Worm (Caenorhabditis elegans) whole organism, young adult: ENCODE measurements around the gene F53B3.5.

Source experiments
- B0019.2 ChIP-seq: fragments of 200-800 bp; sonication (Bioruptor generic); conservative IDR thresholded peaks from 2 replicates; pipeline ENCODE4 v1.3.6; 2022; ENCODE audit warnings: missing genetic modification reagents, missing genetic modification characterization, missing compliant biosample characterization
- B0261.1 ChIP-seq: sonication (generic microtip); optimal IDR thresholded peaks from 2 replicates; lab custom pipeline; 2016; ENCODE audit warnings: mild to moderate bottlenecking, missing genetic modification characterization, moderate library complexity, missing compliant biosample characterization
- B0336.3 ChIP-seq: fragments of 200-800 bp; sonication (Bioruptor generic); IDR thresholded peaks from 2 replicates; pipeline ENCODE4 v1.3.6; 2022; ENCODE audit warnings: missing genetic modification characterization, missing compliant biosample characterization
- C06A6.2 ChIP-seq: fragments of 200-800 bp; sonication (Bioruptor generic); conservative IDR thresholded peaks from 2 replicates; pipeline ENCODE4 v1.3.6; 2022; ENCODE audit warnings: missing genetic modification characterization, missing compliant biosample characterization
- D2030.7 ChIP-seq: fragments of 200-800 bp; sonication (Bioruptor generic); IDR thresholded peaks from 2 replicates; pipeline ENCODE4 v1.3.6; 2022; ENCODE audit warnings: missing genetic modification reagents, missing genetic modification characterization, missing compliant biosample characterization
- F10E7.11 ChIP-seq: sonication (generic microtip); optimal IDR thresholded peaks from 2 replicates; lab custom pipeline; 2017; ENCODE audit warnings: mild to moderate bottlenecking, missing genetic modification characterization, moderate library complexity, missing compliant biosample characterization
- F23B12.7 ChIP-seq: sonication (generic microtip); optimal IDR thresholded peaks from 2 replicates; lab custom pipeline; 2017; ENCODE audit warnings: missing genetic modification characterization, mild to moderate bottlenecking, missing compliant biosample characterization, antibody characterized with exemption, moderate library complexity; ENCODE audit not compliant: insufficient read depth
- F55B11.4 ChIP-seq: sonication (generic microtip); optimal IDR thresholded peaks from 2 replicates; lab custom pipeline; 2016; ENCODE audit warnings: missing compliant biosample characterization, missing genetic modification characterization, borderline replicate concordance; ENCODE audit not compliant: insufficient read depth
- K12H6.12 ChIP-seq: fragments of 200-800 bp; sonication (Bioruptor generic); optimal IDR thresholded peaks from 2 replicates; lab custom pipeline; 2018; ENCODE audit warnings: mild to moderate bottlenecking, missing genetic modification characterization, missing compliant biosample characterization
- T07F8.4 ChIP-seq: sonication (generic microtip); optimal IDR thresholded peaks from 2 replicates; lab custom pipeline; 2016; ENCODE audit warnings: mild to moderate bottlenecking, missing genetic modification characterization, moderate library complexity, missing compliant biosample characterization
- aptf-2 ChIP-seq: fragments of 200-800 bp; sonication (Bioruptor generic); conservative IDR thresholded peaks from 2 replicates; pipeline ENCODE4 v1.3.6; 2022; ENCODE audit warnings: missing genetic modification reagents, missing genetic modification characterization, missing compliant biosample characterization
- athp-1 ChIP-seq: sonication (generic microtip); optimal IDR thresholded peaks from 2 replicates; lab custom pipeline; 2017; ENCODE audit warnings: mild to moderate bottlenecking, missing genetic modification characterization, missing compliant biosample characterization
- attf-5 ChIP-seq: fragments of 200-800 bp; sonication (Bioruptor generic); optimal IDR thresholded peaks from 2 replicates; lab custom pipeline; 2018; ENCODE audit warnings: mild to moderate bottlenecking, missing genetic modification characterization, missing compliant biosample characterization
- bed-2 ChIP-seq: fragments of 200-800 bp; sonication (Bioruptor generic); IDR thresholded peaks from 2 replicates; pipeline ENCODE4 v1.3.6; 2022; ENCODE audit warnings: missing genetic modification reagents, missing genetic modification characterization, missing compliant biosample characterization
- cebp-1 ChIP-seq, 2 experiments: fragments of 200-800 bp in 1 of 2; sonication (Bioruptor generic) in 1 of 2; sonication (generic microtip) in 1 of 2; IDR thresholded peaks in 1 of 2; optimal IDR thresholded peaks in 1 of 2; 2 replicates each; pipeline versions ENCODE4 v1.3.6 to Lab custom; 2017 to 2022; ENCODE audit warnings: missing compliant biosample characterization in 2 of 2, missing genetic modification characterization in 2 of 2, mild to moderate bottlenecking in 1 of 2, missing genetic modification reagents in 1 of 2, moderate library complexity in 1 of 2
- cebp-2 ChIP-seq: fragments of 200-800 bp; sonication (Bioruptor generic); IDR thresholded peaks from 2 replicates; pipeline ENCODE4 v1.3.6; 2022; ENCODE audit warnings: missing genetic modification characterization, missing compliant biosample characterization
- ceh-58 ChIP-seq: fragments of 200-800 bp; sonication (Bioruptor generic); IDR thresholded peaks from 2 replicates; pipeline ENCODE4 v1.3.6; 2022; ENCODE audit warnings: missing genetic modification characterization, missing compliant biosample characterization
- dpl-1 ChIP-seq: fragments of 150-350 bp; optimal IDR thresholded peaks from 2 replicates; lab custom pipeline; 2014; ENCODE audit warnings: missing biosample characterization, missing genetic modification reagents, missing genetic modification characterization
- hlh-26 ChIP-seq: fragments of 200-800 bp; sonication (Bioruptor generic); conservative IDR thresholded peaks from 2 replicates; pipeline ENCODE4 v1.3.6; 2022; ENCODE audit warnings: missing genetic modification reagents, missing genetic modification characterization, missing compliant biosample characterization
- hmg-1.2 ChIP-seq: fragments of 200-800 bp; sonication (Bioruptor generic); IDR thresholded peaks from 2 replicates; pipeline ENCODE4 v1.3.6; 2022; ENCODE audit warnings: missing genetic modification reagents, missing genetic modification characterization, missing compliant biosample characterization
- hmg-20 ChIP-seq: fragments of 200-800 bp; sonication (Bioruptor generic); IDR thresholded peaks from 2 replicates; pipeline ENCODE4 v1.3.6; 2022; ENCODE audit warnings: missing genetic modification reagents, missing genetic modification characterization, missing compliant biosample characterization
- hrde-1 ChIP-seq: sonication (generic microtip); optimal IDR thresholded peaks from 2 replicates; lab custom pipeline; 2016; ENCODE audit warnings: missing genetic modification characterization, mild to moderate bottlenecking, missing compliant biosample characterization, moderate library complexity, missing genotype, missing genetic modification reagents, borderline replicate concordance
- hsf-1 ChIP-seq: fragments of 200-800 bp; sonication (Bioruptor generic); IDR thresholded peaks from 2 replicates; pipeline ENCODE4 v1.3.6; 2022; ENCODE audit warnings: missing genetic modification reagents, missing genetic modification characterization, missing compliant biosample characterization
- let-526 ChIP-seq: fragments of 200-800 bp; sonication (Bioruptor generic); IDR thresholded peaks from 2 replicates; pipeline ENCODE4 v1.3.6; 2022; ENCODE audit warnings: missing genetic modification reagents, missing genetic modification characterization, missing compliant biosample characterization
- let-607 ChIP-seq, 2 experiments: fragments of 200-800 bp in 1 of 2; sonication (Bioruptor generic) in 1 of 2; sonication (generic microtip) in 1 of 2; optimal IDR thresholded peaks; 2 replicates each; lab custom pipeline; 2016 to 2018; ENCODE audit warnings: mild to moderate bottlenecking in 2 of 2, missing compliant biosample characterization in 2 of 2, missing genetic modification characterization in 2 of 2, moderate library complexity in 2 of 2, missing genotype in 1 of 2
- lin-35 ChIP-seq, 3 experiments: fragments of 150-350 bp in 2 of 3; sonication (generic microtip) in 1 of 3; optimal IDR thresholded peaks; 2 replicates each; lab custom pipeline; 2014 to 2018; ENCODE audit warnings: missing biosample characterization in 3 of 3, missing genetic modification characterization in 3 of 3, missing genetic modification reagents in 3 of 3
- lin-40 ChIP-seq: sonication (generic microtip); optimal IDR thresholded peaks from 2 replicates; lab custom pipeline; 2016; ENCODE audit warnings: missing genetic modification characterization, mild to moderate bottlenecking, missing compliant biosample characterization, missing genotype, missing genetic modification reagents
- lin-54 ChIP-seq: fragments of 200-800 bp; sonication (Bioruptor generic); optimal IDR thresholded peaks from 2 replicates; lab custom pipeline; 2018; ENCODE audit warnings: mild to moderate bottlenecking, missing genetic modification characterization, missing compliant biosample characterization
- lir-1 ChIP-seq: fragments of 200-800 bp; sonication (Bioruptor generic); conservative IDR thresholded peaks from 2 replicates; pipeline ENCODE4 v1.3.6; 2022; ENCODE audit warnings: missing genetic modification reagents, missing genetic modification characterization, missing compliant biosample characterization
- madf-3 ChIP-seq: fragments of 200-800 bp; sonication (Bioruptor generic); IDR thresholded peaks from 2 replicates; pipeline ENCODE4 v1.3.6; 2022; ENCODE audit warnings: missing genetic modification reagents, missing genetic modification characterization, missing compliant biosample characterization
- mel-28 ChIP-seq: sonication (generic microtip); optimal IDR thresholded peaks from 2 replicates; lab custom pipeline; 2016; ENCODE audit warnings: borderline replicate concordance, mild to moderate bottlenecking, missing genetic modification characterization, missing compliant biosample characterization
- sea-2 ChIP-seq: fragments of 200-800 bp; sonication (Bioruptor generic); IDR thresholded peaks from 2 replicates; pipeline ENCODE4 v1.3.6; 2022; ENCODE audit warnings: missing genetic modification characterization, missing compliant biosample characterization
- snpc-4 ChIP-seq, 5 experiments: fragments of 150-350 bp in 1 of 5; sonication (generic microtip) in 4 of 5; optimal IDR thresholded peaks; 2 replicates each; lab custom pipeline; 2014 to 2018; ENCODE audit warnings: missing genetic modification characterization in 5 of 5, missing biosample characterization in 3 of 5, antibody characterized with exemption in 2 of 5, mild to moderate bottlenecking in 2 of 5, missing compliant biosample characterization in 2 of 5, missing genotype in 2 of 5, moderate library complexity in 2 of 5, missing genetic modification reagents in 1 of 5
- tbp1 ChIP-seq: fragments of 200-800 bp; sonication (Bioruptor generic); optimal IDR thresholded peaks from 2 replicates; lab custom pipeline; 2018; ENCODE audit warnings: mild to moderate bottlenecking, missing genetic modification characterization, missing compliant biosample characterization
- tbx-9 ChIP-seq: sonication (generic microtip); optimal IDR thresholded peaks from 2 replicates; lab custom pipeline; 2016; ENCODE audit warnings: borderline replicate concordance, missing genetic modification characterization, inconsistent platforms, missing compliant biosample characterization
- tlf-1 ChIP-seq: fragments of 200-800 bp; sonication (Bioruptor generic); optimal IDR thresholded peaks from 2 replicates; lab custom pipeline; 2018; ENCODE audit warnings: mild to moderate bottlenecking, missing genetic modification characterization, missing compliant biosample characterization
- unc-62 ChIP-seq: fragments of 150-350 bp; optimal IDR thresholded peaks from 2 replicates; lab custom pipeline; 2014; ENCODE audit warnings: missing biosample characterization, missing genetic modification reagents, missing genetic modification characterization
- zim-3 ChIP-seq: sonication (generic microtip); optimal IDR thresholded peaks from 2 replicates; lab custom pipeline; 2017; ENCODE audit warnings: mild to moderate bottlenecking, missing genetic modification characterization, moderate library complexity, missing compliant biosample characterization
- ztf-18 ChIP-seq: sonication (generic microtip); optimal IDR thresholded peaks from 2 replicates; lab custom pipeline; 2016; ENCODE audit warnings: missing genotype, mild to moderate bottlenecking, missing genetic modification characterization, missing compliant biosample characterization
- ztf-26 ChIP-seq: sonication (generic microtip); optimal IDR thresholded peaks from 2 replicates; lab custom pipeline; 2017; ENCODE audit warnings: missing genetic modification characterization, missing compliant biosample characterization
- ztf-3 ChIP-seq: fragments of 200-800 bp; sonication (Bioruptor generic); optimal IDR thresholded peaks from 2 replicates; lab custom pipeline; 2018; ENCODE audit warnings: mild to moderate bottlenecking, missing genetic modification characterization, missing compliant biosample characterization

The F53B3.5 gene

ce11 chrX:2858380-2858779, 21.0 kb downstream of the F53B3.5 start:
- TF ChIP-seq ztf-26 (tag; lab: Kevin White, UChicago) (no peak), zim-3 (no peak), dpl-1 (GFP tag; lab: Kevin White, UChicago) (no peak), hrde-1 (tag; lab: Kevin White, UChicago) (no peak), F23B12.7 (tag; lab: Kevin White, UChicago) (no peak), hlh-26 (GFP tag; lab: Robert Waterston, UW) (no peak), lin-40 (tag; lab: Kevin White, UChicago) (no peak), aptf-2 (no peak), ceh-58 (GFP tag; lab: Robert Waterston, UW) (no peak), athp-1 (tag; lab: Kevin White, UChicago) (no peak), T07F8.4 (no peak), cebp-2 (GFP tag; lab: Robert Waterston, UW) (no peak)

- TF ChIP-seq tlf-1, result no peak
- TF ChIP-seq madf-3 (GFP tag; lab: Robert Waterston, UW), result 0 out of 2 replicates have a peak, but pooled peaks have one; percentile 17
These were observed 22.1 kb downstream of the F53B3.5 start, which contains the start of gene tra-4 for ce11 chrX:2857070-2857825. TSS of gene tra-4 (minus strand) at chrX:2857603.

- TF ChIP-seq attf-5 (GFP tag; lab: Kevin White, UChicago) (no peak), F10E7.11 (tag; lab: Kevin White, UChicago) (no peak), ztf-3 (GFP tag; lab: Kevin White, UChicago) (no peak), cebp-1 (GFP tag; IDR thresholded peaks at IDR 0.05; lab: Robert Waterston, UW) (no peak), cebp-1 (tag; optimal IDR thresholded peaks at IDR 0.05; lab: Kevin White, UChicago) (no peak), sea-2 (no peak), hsf-1 (no peak), D2030.7 (GFP tag; lab: Robert Waterston, UW) (no peak), lin-54 (GFP tag; lab: Kevin White, UChicago) (no peak), lin-35 (GFP tag; optimal IDR thresholded peaks at IDR 0.05; lab: Kevin White, UChicago) (no peak), tbx-9 (no peak), mel-28 (tag; lab: Kevin White, UChicago) (no peak), F55B11.4 (no peak), unc-62 (no peak), C06A6.2 (no peak), let-607 (tag; optimal IDR thresholded peaks at IDR 0.05; lab: Kevin White, UChicago) (no peak), B0019.2 (no peak)
These were observed 25.4 kb downstream of the F53B3.5 start for ce11 chrX:2853963-2854362.

ce11 chrX:2852388-2852908, 26.9 kb downstream of the F53B3.5 start, which contains the start of gene kin-29:
TSS of gene kin-29 (minus strand) at chrX:2852438.
- no peak for TF ChIP-seq F10E7.11 (tag; lab: Kevin White, UChicago)
- no peak for TF ChIP-seq bed-2
- TF ChIP-seq cebp-1 (GFP tag; IDR thresholded peaks at IDR 0.05; lab: Robert Waterston, UW), result peak; percentile 49; the same call in 1 of the 2 replicates
- TF ChIP-seq cebp-1 (tag; optimal IDR thresholded peaks at IDR 0.05; lab: Kevin White, UChicago), result peak; percentile 90
- peak; percentile 15 for TF ChIP-seq snpc-4 (GFP tag; optimal IDR thresholded peaks at IDR 0.05; lab: Kevin White, UChicago)
- peak in 3 of 4 experiments; percentile 43 to 66 (median 66) for TF ChIP-seq snpc-4 (tag; optimal IDR thresholded peaks at IDR 0.05; lab: Kevin White, UChicago)
- peak; percentile 51 for TF ChIP-seq hmg-20 (GFP tag; lab: Robert Waterston, UW)
- peak; percentile 85 for TF ChIP-seq attf-5 (GFP tag; lab: Kevin White, UChicago)
- TF ChIP-seq B0336.3, result peak; percentile 85
- peak; percentile 24 for TF ChIP-seq B0261.1 (tag; lab: Kevin White, UChicago)
- TF ChIP-seq tbp1, result peak; percentile 41
- peak; percentile 70; the same call in 1 of the 2 replicates for TF ChIP-seq hmg-1.2
- peak; percentile 72; the same call in 1 of the 2 replicates for TF ChIP-seq lir-1 (GFP tag; lab: Robert Waterston, UW)
- TF ChIP-seq K12H6.12, result peak; percentile 96
- peak; percentile 59 for TF ChIP-seq ztf-18 (tag; lab: Kevin White, UChicago)
- 0 out of 2 replicates have a peak, but pooled peaks have one; percentile 47 for TF ChIP-seq let-526 (GFP tag; lab: Robert Waterston, UW)
